Worm (Caenorhabditis elegans): ENCODE data around the gene F54F2.14.

DNA sequence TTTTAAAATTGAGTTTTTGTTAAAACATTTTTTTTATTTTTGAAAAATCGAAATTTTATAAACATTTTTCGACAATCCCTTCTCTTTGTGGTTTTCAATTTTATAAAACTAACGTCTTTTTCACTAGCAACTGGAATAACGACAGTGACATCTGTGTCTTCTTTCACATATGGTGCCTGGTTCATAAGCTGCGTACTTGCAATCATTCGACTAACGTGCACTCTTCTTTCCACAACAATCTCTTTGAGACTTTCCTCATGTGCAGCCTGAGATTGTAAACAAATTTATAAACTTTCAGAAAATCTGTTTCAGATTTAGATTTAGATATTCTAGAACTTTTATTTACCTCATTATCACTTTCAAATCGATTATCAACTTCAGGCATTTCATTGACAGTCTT lies 26.3 kb upstream of the F54F2.14 start:
- TF ChIP-seq pha-4 (GFP tag; IDR thresholded peaks at IDR 0.05) (no peak), pha-4 (tag; optimal IDR thresholded peaks at IDR 0.05) (no peak), lin-39 (tag; optimal IDR thresholded peaks at IDR 0.05) (no peak), lin-15B (tag; optimal IDR thresholded peaks at IDR 0.05) (no peak), zag-1 (tag; optimal IDR thresholded peaks at IDR 0.05) (no peak), ZK546.5 (tag; optimal IDR thresholded peaks at IDR 0.05) (no peak), nhr-77 (tag; optimal IDR thresholded peaks at IDR 0.05) (no peak), fos-1 (tag; optimal IDR thresholded peaks at IDR 0.05) (no peak), R02D3.7 (tag; optimal IDR thresholded peaks at IDR 0.05) (no peak), egl-27 (tag; optimal IDR thresholded peaks at IDR 0.05) (no peak), pqm-1 (tag; optimal IDR thresholded peaks at IDR 0.05) (no peak)
